Worm (Caenorhabditis elegans) whole organism, mixed stage, embryonic: ENCODE measurements around the gene atg-2.

Experiments
- M03D4.4 ChIP-seq: sonication (generic microtip); optimal IDR thresholded peaks from 2 replicates; lab custom pipeline; 2017; ENCODE audit warnings: mild to moderate bottlenecking, missing genetic modification characterization, missing compliant biosample characterization
- bed-3 ChIP-seq: fragments of 200-800 bp; sonication (Bioruptor generic); optimal IDR thresholded peaks from 3 replicates; lab custom pipeline; 2018; ENCODE audit warnings: mild to moderate bottlenecking, missing genetic modification characterization, moderate library complexity, missing compliant biosample characterization
- blmp-1 ChIP-seq: fragments of 150-350 bp; optimal IDR thresholded peaks from 2 replicates; lab custom pipeline; 2014; ENCODE audit warnings: missing biosample characterization, missing genetic modification characterization
- ceh-39 ChIP-seq: fragments of 150-350 bp; optimal IDR thresholded peaks from 2 replicates; lab custom pipeline; 2014; ENCODE audit warnings: missing biosample characterization, missing genetic modification characterization
- ceh-43 ChIP-seq: fragments of 200-800 bp; sonication (Bioruptor generic); optimal IDR thresholded peaks from 2 replicates; lab custom pipeline; 2018; ENCODE audit warnings: mild to moderate bottlenecking, missing genetic modification characterization, moderate library complexity, missing compliant biosample characterization
- ceh-83 ChIP-seq: fragments of 200-800 bp; sonication (Bioruptor generic); optimal IDR thresholded peaks from 2 replicates; lab custom pipeline; 2018; ENCODE audit warnings: mild to moderate bottlenecking, missing genetic modification characterization, missing compliant biosample characterization
- cnd-1 ChIP-seq: fragments of 200-800 bp; sonication (Bioruptor generic); optimal IDR thresholded peaks from 2 replicates; lab custom pipeline; 2018; ENCODE audit warnings: mild to moderate bottlenecking, missing genetic modification characterization, missing compliant biosample characterization
- drap-1 ChIP-seq: fragments of 200-800 bp; sonication (Bioruptor generic); optimal IDR thresholded peaks from 3 replicates; lab custom pipeline; 2018; ENCODE audit warnings: mild to moderate bottlenecking, missing genetic modification characterization, missing compliant biosample characterization
- elt-3 ChIP-seq: fragments of 150-350 bp; optimal IDR thresholded peaks from 2 replicates; lab custom pipeline; 2014; ENCODE audit warnings: missing biosample characterization, missing genetic modification characterization
- flh-1 ChIP-seq: fragments of 200-800 bp; sonication (Bioruptor generic); optimal IDR thresholded peaks from 2 replicates; lab custom pipeline; 2018; ENCODE audit warnings: mild to moderate bottlenecking, missing genetic modification characterization, moderate library complexity, missing compliant biosample characterization
- ham-2 ChIP-seq: fragments of 200-800 bp; sonication (Bioruptor generic); optimal IDR thresholded peaks from 2 replicates; lab custom pipeline; 2018; ENCODE audit warnings: mild to moderate bottlenecking, missing genetic modification characterization, missing compliant biosample characterization
- hlh-1 ChIP-seq: fragments of 150-350 bp; optimal IDR thresholded peaks from 2 replicates; lab custom pipeline; 2014; ENCODE audit warnings: missing biosample characterization, missing genetic modification reagents, missing genetic modification characterization
- lin-13 ChIP-seq: fragments of 150-350 bp; optimal IDR thresholded peaks from 2 replicates; lab custom pipeline; 2014; ENCODE audit warnings: missing biosample characterization, missing genetic modification characterization
- lin-32 ChIP-seq: fragments of 200-800 bp; sonication (Bioruptor generic); optimal IDR thresholded peaks from 2 replicates; lab custom pipeline; 2018; ENCODE audit warnings: mild to moderate bottlenecking, missing genetic modification characterization, missing compliant biosample characterization
- lsy-2 ChIP-seq: fragments of 150-350 bp; optimal IDR thresholded peaks from 2 replicates; lab custom pipeline; 2014; ENCODE audit warnings: missing biosample characterization, missing genetic modification characterization
- mab-5 ChIP-seq: fragments of 150-350 bp; optimal IDR thresholded peaks from 2 replicates; lab custom pipeline; 2014; ENCODE audit warnings: missing biosample characterization, missing genetic modification characterization
- mep-1 ChIP-seq: fragments of 150-350 bp; optimal IDR thresholded peaks from 2 replicates; lab custom pipeline; 2017; ENCODE audit warnings: missing biosample characterization, missing genetic modification reagents, missing genetic modification characterization, inconsistent platforms
- nhr-12 ChIP-seq: fragments of 150-350 bp; optimal IDR thresholded peaks from 2 replicates; lab custom pipeline; 2014; ENCODE audit warnings: missing biosample characterization, missing genetic modification characterization
- nhr-2 ChIP-seq: fragments of 150-350 bp; optimal IDR thresholded peaks from 2 replicates; lab custom pipeline; 2014; ENCODE audit warnings: missing biosample characterization, missing genetic modification characterization
- nhr-237 ChIP-seq: fragments of 150-350 bp; optimal IDR thresholded peaks from 2 replicates; lab custom pipeline; 2014; ENCODE audit warnings: missing biosample characterization, missing genetic modification characterization
- nhr-28 ChIP-seq: fragments of 150-350 bp; optimal IDR thresholded peaks from 2 replicates; lab custom pipeline; 2014; ENCODE audit warnings: missing biosample characterization, missing genetic modification characterization
- nhr-76 ChIP-seq: sonication (generic microtip); optimal IDR thresholded peaks from 2 replicates; lab custom pipeline; 2017; ENCODE audit warnings: missing biosample characterization, missing genetic modification characterization
- pha-4 ChIP-seq: fragments of 150-350 bp; optimal IDR thresholded peaks from 2 replicates; lab custom pipeline; 2018; ENCODE audit warnings: missing biosample characterization, missing genetic modification reagents, missing genetic modification characterization
- sem-2 ChIP-seq: fragments of 200-800 bp; sonication (Bioruptor generic); optimal IDR thresholded peaks from 2 replicates; lab custom pipeline; 2018; ENCODE audit warnings: mild to moderate bottlenecking, missing genetic modification characterization, missing compliant biosample characterization
- snpc-4 ChIP-seq: fragments of 150-350 bp; optimal IDR thresholded peaks from 2 replicates; lab custom pipeline; 2014; ENCODE audit warnings: missing biosample characterization, missing genetic modification characterization
- sptf-1 ChIP-seq: sonication (generic microtip); optimal IDR thresholded peaks from 2 replicates; lab custom pipeline; 2017; ENCODE audit warnings: mild to moderate bottlenecking, missing genetic modification characterization, moderate library complexity, missing compliant biosample characterization
- tbx-8 ChIP-seq: fragments of 200-800 bp; sonication (Bioruptor generic); optimal IDR thresholded peaks from 2 replicates; lab custom pipeline; 2018; ENCODE audit warnings: mild to moderate bottlenecking, missing genetic modification characterization, moderate library complexity, missing compliant biosample characterization
- unc-120 ChIP-seq: sonication (generic microtip); optimal IDR thresholded peaks from 2 replicates; lab custom pipeline; 2017; ENCODE audit warnings: missing genetic modification characterization, missing compliant biosample characterization; ENCODE audit not compliant: poor library complexity, severe bottlenecking
- unc-39 ChIP-seq: fragments of 150-350 bp; optimal IDR thresholded peaks from 2 replicates; lab custom pipeline; 2014; ENCODE audit warnings: missing biosample characterization, missing genetic modification characterization
- unc-62 ChIP-seq: fragments of 150-350 bp; optimal IDR thresholded peaks from 2 replicates; lab custom pipeline; 2014; ENCODE audit warnings: missing biosample characterization, missing genetic modification reagents, missing genetic modification characterization
- ztf-11 ChIP-seq: fragments of 150-350 bp; optimal IDR thresholded peaks from 2 replicates; lab custom pipeline; 2014; ENCODE audit warnings: missing biosample characterization, missing genetic modification characterization

The atg-2 gene

DNA sequence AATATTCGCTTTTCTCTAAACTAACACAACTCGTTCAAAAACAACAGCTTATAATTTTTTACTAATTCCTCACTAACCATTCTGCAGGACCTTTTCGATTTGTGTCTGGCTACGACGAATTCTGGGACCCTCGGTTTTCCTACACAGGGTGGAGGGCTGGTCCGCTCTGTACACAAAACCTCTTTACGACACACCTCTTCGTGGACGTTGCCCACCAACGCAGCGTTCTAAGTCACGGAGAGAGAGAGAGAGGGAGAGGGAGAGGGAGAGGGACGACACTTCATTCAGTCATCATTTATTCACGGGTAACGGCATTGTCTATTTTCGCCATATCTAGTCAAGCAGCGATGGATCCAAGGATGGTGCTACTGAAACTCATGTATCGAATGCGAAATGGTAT, at the start of gene atg-2:
atg-2 (plus strand) TSS at position 301 of the 400 bp plus-strand sequence.
- TF ChIP-seq drap-1 (GFP tag; lab: Kevin White, UChicago) (peak; percentile 25), lin-32 (GFP tag; lab: Kevin White, UChicago) (no peak), M03D4.4 (no peak), ceh-83 (GFP tag; lab: Kevin White, UChicago) (no peak), flh-1 (GFP tag; lab: Kevin White, UChicago) (no peak), nhr-2 (tag; lab: Kevin White, UChicago) (no peak), unc-39 (no peak), cnd-1 (tag; lab: Kevin White, UChicago) (no peak), hlh-1 (peak; percentile 10), nhr-76 (no peak), snpc-4 (tag; lab: Kevin White, UChicago) (no peak), ceh-43 (GFP tag; lab: Kevin White, UChicago) (no peak), lsy-2 (no peak), sem-2 (no peak), ztf-11 (tag; lab: Kevin White, UChicago) (no peak), nhr-28 (tag; lab: Kevin White, UChicago) (no peak), elt-3 (tag; lab: Kevin White, UChicago) (no peak), nhr-237 (tag; lab: Kevin White, UChicago) (no peak), nhr-12 (tag; lab: Kevin White, UChicago) (no peak), ceh-39 (tag; lab: Kevin White, UChicago) (no peak), bed-3 (GFP tag; lab: Kevin White, UChicago) (no peak), unc-62 (GFP tag; lab: Kevin White, UChicago) (no peak), blmp-1 (tag; lab: Kevin White, UChicago) (no peak), mab-5 (no peak), unc-120 (tag; lab: Kevin White, UChicago) (peak; percentile 8)

- TF ChIP-seq tbx-8 (GFP tag; lab: Kevin White, UChicago) (no peak), mep-1 (tag; lab: Kevin White, UChicago) (no peak), ztf-11 (tag; lab: Kevin White, UChicago) (no peak), nhr-2 (tag; lab: Kevin White, UChicago) (no peak), nhr-12 (tag; lab: Kevin White, UChicago) (no peak), bed-3 (GFP tag; lab: Kevin White, UChicago) (no peak), ceh-83 (GFP tag; lab: Kevin White, UChicago) (no peak), sptf-1 (tag; lab: Kevin White, UChicago) (no peak), ham-2 (GFP tag; lab: Kevin White, UChicago) (no peak), lin-13 (tag; lab: Kevin White, UChicago) (no peak), blmp-1 (tag; lab: Kevin White, UChicago) (no peak), unc-120 (tag; lab: Kevin White, UChicago) (no peak), unc-62 (GFP tag; lab: Kevin White, UChicago) (no peak), M03D4.4 (no peak), pha-4 (tag; lab: Kevin White, UChicago) (no peak)
Observed at ce11 chrX:6761211-6761610, 45.4 kb upstream of the atg-2 start.

- no peak for TF ChIP-seq unc-120 (tag; lab: Kevin White, UChicago)
Observed at ce11 chrX:6761688-6762185, 44.8 kb upstream of the atg-2 start, which contains the start of gene abts-4. TSS of gene abts-4 (minus strand) at chrX:6761738.

- no peak for TF ChIP-seq tbx-8 (GFP tag; lab: Kevin White, UChicago)
Observed at ce11 chrX:6778014-6778413, 28.5 kb upstream of the atg-2 start, which contains the start of gene irk-1. TSS of gene irk-1 (minus strand) at chrX:6778114.

DNA sequence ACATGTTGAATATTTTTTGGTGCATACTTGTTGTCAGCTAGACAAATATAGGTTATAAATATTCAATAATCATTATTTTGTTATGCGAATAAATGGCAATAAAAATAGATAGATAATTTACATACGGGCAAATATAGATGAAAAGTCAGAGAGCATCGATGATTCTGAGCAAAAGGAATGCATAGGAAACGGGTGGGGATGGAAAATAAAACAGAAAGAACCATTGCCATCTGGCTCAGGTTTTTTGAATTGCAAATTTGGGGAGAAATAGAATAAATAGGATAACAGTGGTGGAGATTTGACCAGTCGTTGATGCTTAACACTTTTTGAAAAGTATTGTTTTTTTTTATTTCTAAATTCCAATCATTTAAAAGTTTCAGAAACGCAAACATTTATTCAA, 23.7 kb upstream of the atg-2 start, which contains the start of gene idpp-6:
idpp-6 (plus strand) TSS at position 301 of the 400 bp plus-strand sequence.
- TF ChIP-seq lin-32 (GFP tag; lab: Kevin White, UChicago) (no peak), flh-1 (GFP tag; lab: Kevin White, UChicago) (no peak), M03D4.4 (no peak), mab-5 (no peak), drap-1 (GFP tag; lab: Kevin White, UChicago) (no peak), snpc-4 (tag; lab: Kevin White, UChicago) (no peak), cnd-1 (tag; lab: Kevin White, UChicago) (no peak), unc-39 (no peak), nhr-12 (tag; lab: Kevin White, UChicago) (no peak), bed-3 (GFP tag; lab: Kevin White, UChicago) (no peak), sem-2 (no peak), blmp-1 (tag; lab: Kevin White, UChicago) (no peak)
